Fruit fly (Drosophila melanogaster) whole organism, adult: Measurements from ENCODE around the gene Gclm.

Experiments
- CG11617 ChIP-seq: fragments of 200-800 bp; sonication (Bioruptor generic); optimal IDR thresholded peaks from 2 replicates; lab custom pipeline; 2017; ENCODE audit warnings: mild to moderate bottlenecking, missing biosample characterization, missing genetic modification reagents, missing genetic modification characterization
- CG12768 ChIP-seq: fragments of 200-800 bp; sonication (Bioruptor generic); optimal IDR thresholded peaks from 2 replicates; lab custom pipeline; 2017; ENCODE audit warnings: missing biosample characterization, missing genetic modification characterization, mild to moderate bottlenecking, moderate library complexity, missing genetic modification reagents
- CG14711 ChIP-seq: fragments of 200-800 bp; sonication (Bioruptor generic); optimal IDR thresholded peaks from 2 replicates; lab custom pipeline; 2018; ENCODE audit warnings: missing biosample characterization, mild to moderate bottlenecking, missing genetic modification characterization, moderate library complexity
- CG1620 ChIP-seq: fragments of 200-800 bp; sonication (Bioruptor generic); optimal IDR thresholded peaks from 2 replicates; lab custom pipeline; 2016; ENCODE audit warnings: missing biosample characterization, missing genetic modification characterization
- CG33017 ChIP-seq: fragments of 200-800 bp; sonication (Bioruptor generic); optimal IDR thresholded peaks from 2 replicates; lab custom pipeline; 2018; ENCODE audit warnings: missing biosample characterization, mild to moderate bottlenecking, missing genetic modification characterization, moderate library complexity
- CG5204 ChIP-seq: fragments of 200-800 bp; sonication (Bioruptor generic); optimal IDR thresholded peaks from 2 replicates; lab custom pipeline; 2016; ENCODE audit warnings: missing biosample characterization, missing genetic modification characterization
- CG7045 ChIP-seq: fragments of 200-800 bp; sonication (Bioruptor generic); optimal IDR thresholded peaks from 2 replicates; lab custom pipeline; 2017; ENCODE audit warnings: missing biosample characterization, mild to moderate bottlenecking, missing genetic modification characterization
- CG7101 ChIP-seq: fragments of 200-800 bp; sonication (Bioruptor generic); optimal IDR thresholded peaks from 2 replicates; lab custom pipeline; 2018; ENCODE audit warnings: missing biosample characterization, mild to moderate bottlenecking, missing genetic modification characterization, moderate library complexity
- Clk ChIP-seq: fragments of 200-800 bp; sonication (Bioruptor generic); optimal IDR thresholded peaks from 2 replicates; lab custom pipeline; 2017; ENCODE audit warnings: missing biosample characterization, missing genetic modification characterization
- Crg-1 ChIP-seq: fragments of 200-800 bp; sonication (Bioruptor generic); optimal IDR thresholded peaks from 2 replicates; lab custom pipeline; 2016; ENCODE audit warnings: missing biosample characterization, missing genetic modification characterization
- Hr96 ChIP-seq: fragments of 200-800 bp; sonication (Bioruptor generic); optimal IDR thresholded peaks from 2 replicates; lab custom pipeline; 2016; ENCODE audit warnings: missing biosample characterization, missing genetic modification characterization
- Mnt ChIP-seq: fragments of 200-800 bp; sonication (Bioruptor generic); optimal IDR thresholded peaks from 2 replicates; lab custom pipeline; 2016; ENCODE audit warnings: missing biosample characterization, mild to moderate bottlenecking, missing genetic modification characterization
- bab1 ChIP-seq: fragments of 200-800 bp; sonication (Bioruptor generic); optimal IDR thresholded peaks from 3 replicates; lab custom pipeline; 2019; ENCODE audit warnings: missing biosample characterization, mild to moderate bottlenecking, missing genetic modification characterization, moderate library complexity
- cic ChIP-seq: fragments of 200-800 bp; sonication (Bioruptor generic); optimal IDR thresholded peaks from 2 replicates; lab custom pipeline; 2017; ENCODE audit warnings: missing biosample characterization, mild to moderate bottlenecking, missing genetic modification characterization, moderate library complexity
- cnc ChIP-seq, 2 experiments: fragments of >200 bp; optimal IDR thresholded peaks; 2 replicates each; lab custom pipeline; 2017
- kay ChIP-seq: fragments of 200-800 bp; sonication (Bioruptor generic); peaks from one replicate; lab custom pipeline; 2016; ENCODE audit warnings: missing biosample characterization, missing genetic modification characterization, borderline replicate concordance
- ovo ChIP-seq: fragments of 200-800 bp; sonication (Bioruptor generic); optimal IDR thresholded peaks from 2 replicates; lab custom pipeline; 2016; ENCODE audit warnings: missing biosample characterization, missing genetic modification characterization
- pad ChIP-seq: fragments of 200-800 bp; sonication (Bioruptor generic); optimal IDR thresholded peaks from 3 replicates; lab custom pipeline; 2017; ENCODE audit warnings: missing biosample characterization, missing genetic modification characterization, mild to moderate bottlenecking, moderate library complexity, missing genetic modification reagents
- tj ChIP-seq: fragments of 200-800 bp; sonication (Bioruptor generic); optimal IDR thresholded peaks from 3 replicates; lab custom pipeline; 2017; ENCODE audit warnings: missing biosample characterization, mild to moderate bottlenecking, missing genetic modification characterization, moderate library complexity
- toe ChIP-seq: fragments of 200-800 bp; sonication (Bioruptor generic); optimal IDR thresholded peaks from 2 replicates; lab custom pipeline; 2016; ENCODE audit warnings: missing biosample characterization, missing genetic modification characterization

Gene Gclm

dm6 chr3R:22718937-22719606 is 32.8 kb upstream of the Gclm start:
- TF ChIP-seq pad (GFP tag; lab: Kevin White, UChicago) (no peak), CG33017 (tag; lab: Kevin White, UChicago) (no peak), CG14711 (tag; lab: Kevin White, UChicago) (no peak), Hr96 (no peak), bab1 (GFP tag; lab: Kevin White, UChicago) (no peak)

dm6 chr3R:22718401-22718800 is 32.1 kb upstream of the Gclm start:
- TF ChIP-seq kay (GFP tag; lab: Kevin White, UChicago), result peak; percentile 79
- no peak for TF ChIP-seq Clk

dm6 chr3R:22717863-22718262 is 31.6 kb upstream of the Gclm start:
- TF ChIP-seq ovo (GFP tag; lab: Kevin White, UChicago), result no peak
- no peak for TF ChIP-seq CG5204
- no peak for TF ChIP-seq CG14711 (tag; lab: Kevin White, UChicago)
- no peak for TF ChIP-seq tj (GFP tag; lab: Kevin White, UChicago)
- TF ChIP-seq Hr96, result no peak
- TF ChIP-seq cnc (optimal IDR thresholded peaks at IDR 0.05; lab: Kevin White, UChicago), result no peak
- TF ChIP-seq CG11617 (GFP tag; lab: Kevin White, UChicago), result no peak
- no peak for TF ChIP-seq kay (GFP tag; lab: Kevin White, UChicago)
- no peak for TF ChIP-seq CG7045 (GFP tag; lab: Kevin White, UChicago)
- no peak for TF ChIP-seq CG33017 (tag; lab: Kevin White, UChicago)
- no peak for TF ChIP-seq Clk
- no peak for TF ChIP-seq Crg-1
- TF ChIP-seq toe, result no peak
- no peak for TF ChIP-seq Mnt (GFP tag; lab: Kevin White, UChicago)
- TF ChIP-seq cic (GFP tag; lab: Kevin White, UChicago), result no peak
- no peak for TF ChIP-seq CG1620 (GFP tag; lab: Kevin White, UChicago)
- TF ChIP-seq bab1 (GFP tag; lab: Kevin White, UChicago), result no peak

DNA sequence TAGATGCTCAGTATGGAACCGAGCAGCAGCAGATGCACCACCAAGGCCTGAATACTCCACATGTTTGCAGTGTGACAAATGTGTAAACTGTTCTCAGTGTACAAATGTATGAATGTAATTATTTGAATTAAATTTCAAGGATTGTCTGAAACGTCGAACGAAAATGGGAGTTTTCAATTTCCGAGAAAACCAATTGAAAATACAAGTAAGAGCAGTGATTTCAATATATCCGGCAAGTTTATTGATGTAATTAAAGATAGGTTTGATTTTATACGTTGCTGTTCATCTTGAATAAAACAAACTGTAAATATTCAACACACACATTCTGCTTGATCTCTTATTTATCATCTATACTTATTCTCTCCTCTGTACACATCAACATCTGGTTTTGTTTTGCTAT is 24.4 kb upstream of the Gclm start, which contains the start of gene CG4907:
TSS of gene CG4907 (minus strand) at position 101 of the 400 bp plus-strand sequence.
- no peak for TF ChIP-seq CG11617 (GFP tag; lab: Kevin White, UChicago)
- TF ChIP-seq kay (GFP tag; lab: Kevin White, UChicago), result no peak
- no peak for TF ChIP-seq Hr96
- TF ChIP-seq CG33017 (tag; lab: Kevin White, UChicago), result no peak

dm6 chr3R:22707178-22707577 is 20.9 kb upstream of the Gclm start, which contains the start of gene CG13842:
TSS of gene CG13842 (minus strand) at chr3R:22707278.
- TF ChIP-seq CG11617 (GFP tag; lab: Kevin White, UChicago) (no peak), cnc (optimal IDR thresholded peaks at IDR 0.05; lab: Kevin White, UChicago) (no peak), toe (no peak), CG1620 (GFP tag; lab: Kevin White, UChicago) (no peak), CG7101 (tag; lab: Kevin White, UChicago) (no peak), CG12768 (GFP tag; lab: Kevin White, UChicago) (no peak), ovo (GFP tag; lab: Kevin White, UChicago) (no peak), Hr96 (no peak), CG5204 (no peak), Crg-1 (no peak), CG33017 (tag; lab: Kevin White, UChicago) (no peak)

dm6 chr3R:22701793-22702192 is 15.5 kb upstream of the Gclm start, which contains the start of the genes CG6972 and CCAP:
TSS of gene CG6972 (plus strand) at chr3R:22702007.
TSS of gene CCAP (minus strand) at chr3R:22702084.
- no peak for TF ChIP-seq pad (GFP tag; lab: Kevin White, UChicago)
- no peak for TF ChIP-seq CG12768 (GFP tag; lab: Kevin White, UChicago)
- no peak for TF ChIP-seq CG5204
- no peak for TF ChIP-seq ovo (GFP tag; lab: Kevin White, UChicago)
- no peak for TF ChIP-seq CG1620 (GFP tag; lab: Kevin White, UChicago)
- no peak for TF ChIP-seq CG11617 (GFP tag; lab: Kevin White, UChicago)
- TF ChIP-seq CG14711 (tag; lab: Kevin White, UChicago), result no peak
- TF ChIP-seq toe, result no peak
- no peak for TF ChIP-seq tj (GFP tag; lab: Kevin White, UChicago)
- TF ChIP-seq kay (GFP tag; lab: Kevin White, UChicago), result no peak
- TF ChIP-seq Crg-1, result no peak
- no peak for TF ChIP-seq CG7101 (tag; lab: Kevin White, UChicago)
- TF ChIP-seq cnc (optimal IDR thresholded peaks at IDR 0.05; lab: Kevin White, UChicago), result no peak
- TF ChIP-seq CG33017 (tag; lab: Kevin White, UChicago), result no peak
- TF ChIP-seq bab1 (GFP tag; lab: Kevin White, UChicago), result no peak
- TF ChIP-seq CG7045 (GFP tag; lab: Kevin White, UChicago), result no peak
- TF ChIP-seq Mnt (GFP tag; lab: Kevin White, UChicago), result no peak
- TF ChIP-seq cic (GFP tag; lab: Kevin White, UChicago), result no peak
- no peak for TF ChIP-seq Hr96

dm6 chr3R:22698208-22698607 is 11.9 kb upstream of the Gclm start, which contains the start of gene Cyp6d4:
TSS of gene Cyp6d4 (plus strand) at chr3R:22698319.
- TF ChIP-seq ovo (GFP tag; lab: Kevin White, UChicago) (no peak), bab1 (GFP tag; lab: Kevin White, UChicago) (peak; percentile 11)
